Worm (Caenorhabditis elegans): ENCODE measurements around the gene F17C11.26.
A peak's percentile ranks its signal among the peaks of the same experiment; 100 is the strongest.

Gene F17C11.26

ce11 chrV:10939990-10940570 lies 1.2 kb upstream of the F17C11.26 start:
- peak; percentile 6 for TF ChIP-seq elt-1 (tag; optimal IDR thresholded peaks at IDR 0.05; ENCODE audit: borderline replicate concordance, insufficient read depth)
- no peak for TF ChIP-seq nhr-2 (tag; optimal IDR thresholded peaks at IDR 0.05)

ce11 chrV:10940571-10940991 lies 669 bp upstream of the F17C11.26 start:
- no peak for TF ChIP-seq ceh-43 (GFP tag; optimal IDR thresholded peaks at IDR 0.05)
- TF ChIP-seq mab-5 (tag; optimal IDR thresholded peaks at IDR 0.05): no peak
- no peak for TF ChIP-seq lin-32 (GFP tag; optimal IDR thresholded peaks at IDR 0.05)
- no peak for TF ChIP-seq nhr-76 (tag; optimal IDR thresholded peaks at IDR 0.05)
- TF ChIP-seq mep-1 (tag; optimal IDR thresholded peaks at IDR 0.05): peak; percentile 50
- peak; percentile 66 for TF ChIP-seq zip-8 (tag; optimal IDR thresholded peaks at IDR 0.05)
- TF ChIP-seq M03D4.4 (tag; optimal IDR thresholded peaks at IDR 0.05): no peak
- TF ChIP-seq nhr-12 (tag; optimal IDR thresholded peaks at IDR 0.05): no peak
- TF ChIP-seq ztf-11 (tag; optimal IDR thresholded peaks at IDR 0.05): no peak
- no peak for TF ChIP-seq snpc-4 (tag; optimal IDR thresholded peaks at IDR 0.05)
- TF ChIP-seq unc-62 (GFP tag; optimal IDR thresholded peaks at IDR 0.05): peak; percentile 75
- no peak for TF ChIP-seq sptf-1 (tag; optimal IDR thresholded peaks at IDR 0.05)
- TF ChIP-seq unc-39 (tag; optimal IDR thresholded peaks at IDR 0.05): no peak
- no peak for TF ChIP-seq elt-1 (tag; optimal IDR thresholded peaks at IDR 0.05; ENCODE audit: borderline replicate concordance, insufficient read depth)
- TF ChIP-seq ham-2 (GFP tag; optimal IDR thresholded peaks at IDR 0.05): peak; percentile 39
- peak; percentile 22 for TF ChIP-seq lsy-2 (tag; optimal IDR thresholded peaks at IDR 0.05)
- TF ChIP-seq nhr-237 (tag; optimal IDR thresholded peaks at IDR 0.05): no peak
- peak; percentile 14 for TF ChIP-seq blmp-1 (tag; optimal IDR thresholded peaks at IDR 0.05)
- no peak for TF ChIP-seq sem-2 (GFP tag; optimal IDR thresholded peaks at IDR 0.05)
- TF ChIP-seq cnd-1 (tag; optimal IDR thresholded peaks at IDR 0.05): no peak
- TF ChIP-seq unc-120 (tag; optimal IDR thresholded peaks at IDR 0.05; ENCODE audit: poor library complexity, severe bottlenecking): peak; percentile 34
- no peak for TF ChIP-seq elt-3 (tag; optimal IDR thresholded peaks at IDR 0.05)
- TF ChIP-seq nhr-2 (tag; optimal IDR thresholded peaks at IDR 0.05): peak; percentile 68
- TF ChIP-seq ceh-39 (tag; optimal IDR thresholded peaks at IDR 0.05): peak; percentile 43
- TF ChIP-seq ceh-83 (GFP tag; optimal IDR thresholded peaks at IDR 0.05): no peak
- TF ChIP-seq bed-3 (GFP tag; optimal IDR thresholded peaks at IDR 0.05): no peak
- TF ChIP-seq hlh-1 (tag; optimal IDR thresholded peaks at IDR 0.05): peak; percentile 9
- peak; percentile 4 for TF ChIP-seq pha-4 (tag; optimal IDR thresholded peaks at IDR 0.05)
- TF ChIP-seq ces-1 (GFP tag; optimal IDR thresholded peaks at IDR 0.05): peak; percentile 58
- peak; percentile 20 for TF ChIP-seq drap-1 (GFP tag; optimal IDR thresholded peaks at IDR 0.05)
- no peak for TF ChIP-seq mls-2 (tag; optimal IDR thresholded peaks at IDR 0.05)
- TF ChIP-seq flh-1 (GFP tag; optimal IDR thresholded peaks at IDR 0.05): no peak
- TF ChIP-seq tbx-8 (GFP tag; optimal IDR thresholded peaks at IDR 0.05): no peak

- TF ChIP-seq lin-13 (tag; optimal IDR thresholded peaks at IDR 0.05) (no peak), lin-32 (GFP tag; optimal IDR thresholded peaks at IDR 0.05) (no peak), ham-2 (GFP tag; optimal IDR thresholded peaks at IDR 0.05) (no peak)
Measured at ce11 chrV:10942161-10942560, 911 bp downstream of the F17C11.26 start, which contains the start of gene zip-9. Gene zip-9 (plus strand): TSS chrV:10942461.

DNA sequence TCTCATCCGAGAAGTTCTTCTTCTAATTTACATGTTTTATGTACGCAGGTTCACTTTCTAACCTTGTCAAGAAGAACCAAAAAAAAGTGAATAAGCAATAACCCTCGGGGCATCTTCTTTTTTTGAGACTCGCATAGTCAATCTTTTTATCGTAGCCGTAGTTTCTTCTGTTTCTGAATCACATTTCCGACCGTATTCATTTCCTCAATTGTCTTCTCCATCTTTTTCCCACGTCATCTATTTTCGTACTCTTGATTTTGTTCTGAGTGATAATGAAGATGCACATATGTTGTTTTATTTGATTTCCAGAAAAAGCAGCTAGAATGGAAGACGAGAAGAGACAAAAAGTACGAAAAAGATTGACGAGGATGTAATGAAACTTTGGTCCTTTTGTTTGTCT lies 3.7 kb downstream of the F17C11.26 start:
- no peak for TF ChIP-seq bed-3 (GFP tag; optimal IDR thresholded peaks at IDR 0.05)
- peak; percentile 28 for TF ChIP-seq ces-1 (GFP tag; optimal IDR thresholded peaks at IDR 0.05)

DNA sequence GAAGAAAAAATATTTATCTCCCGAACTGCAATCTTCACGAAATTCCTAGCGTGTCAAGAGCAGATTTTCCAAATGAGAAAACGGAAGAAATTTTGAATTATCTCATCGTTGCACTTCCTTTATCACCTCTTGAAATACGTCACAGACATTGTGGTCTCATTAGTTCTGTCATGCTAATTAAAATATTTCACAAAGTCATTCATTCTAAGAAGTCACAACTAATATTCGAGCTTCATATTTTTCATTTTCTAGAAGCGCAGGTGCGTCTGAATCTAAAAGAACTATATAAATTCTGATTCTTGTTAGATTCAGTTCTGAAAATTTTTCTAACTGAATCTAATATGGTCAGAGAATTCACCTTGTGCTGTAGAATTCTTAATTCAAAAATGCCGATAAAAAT lies 6.0 kb downstream of the F17C11.26 start:
- TF ChIP-seq nhr-12 (tag; optimal IDR thresholded peaks at IDR 0.05) (no peak), ceh-39 (tag; optimal IDR thresholded peaks at IDR 0.05) (no peak), sptf-1 (tag; optimal IDR thresholded peaks at IDR 0.05) (no peak), flh-1 (GFP tag; optimal IDR thresholded peaks at IDR 0.05) (no peak), lin-13 (tag; optimal IDR thresholded peaks at IDR 0.05) (no peak), ham-2 (GFP tag; optimal IDR thresholded peaks at IDR 0.05) (no peak), lin-32 (GFP tag; optimal IDR thresholded peaks at IDR 0.05) (no peak), elt-1 (tag; optimal IDR thresholded peaks at IDR 0.05; ENCODE audit: borderline replicate concordance, insufficient read depth) (no peak), ceh-43 (GFP tag; optimal IDR thresholded peaks at IDR 0.05) (no peak), ces-1 (GFP tag; optimal IDR thresholded peaks at IDR 0.05) (no peak), nhr-76 (tag; optimal IDR thresholded peaks at IDR 0.05) (no peak), lsy-2 (tag; optimal IDR thresholded peaks at IDR 0.05) (no peak), unc-39 (tag; optimal IDR thresholded peaks at IDR 0.05) (no peak), unc-62 (GFP tag; optimal IDR thresholded peaks at IDR 0.05) (no peak), blmp-1 (tag; optimal IDR thresholded peaks at IDR 0.05) (no peak), nhr-237 (tag; optimal IDR thresholded peaks at IDR 0.05) (no peak)
